Fruit fly (Drosophila melanogaster) S2 (cell line): Measurements from ENCODE around the gene CG2972.

ENCODE experiments used
- CG8478 ChIP-seq: fragments of >200 bp; optimal IDR thresholded peaks from 2 replicates; lab custom pipeline; 2018
- CTCF ChIP-seq, 2 experiments: fragments of >200 bp; optimal IDR thresholded peaks; 2 replicates each; lab custom pipeline; 2018

- TF ChIP-seq CTCF (optimal IDR thresholded peaks at IDR 0.05; lab: Kevin White, UChicago) (no peak), CG8478 (no peak)
Observed at dm6 chrX:10110898-10111297, 27.9 kb downstream of the CG2972 start.
